Worm (Caenorhabditis elegans): ENCODE measurements around the gene npr-35.

DNA sequence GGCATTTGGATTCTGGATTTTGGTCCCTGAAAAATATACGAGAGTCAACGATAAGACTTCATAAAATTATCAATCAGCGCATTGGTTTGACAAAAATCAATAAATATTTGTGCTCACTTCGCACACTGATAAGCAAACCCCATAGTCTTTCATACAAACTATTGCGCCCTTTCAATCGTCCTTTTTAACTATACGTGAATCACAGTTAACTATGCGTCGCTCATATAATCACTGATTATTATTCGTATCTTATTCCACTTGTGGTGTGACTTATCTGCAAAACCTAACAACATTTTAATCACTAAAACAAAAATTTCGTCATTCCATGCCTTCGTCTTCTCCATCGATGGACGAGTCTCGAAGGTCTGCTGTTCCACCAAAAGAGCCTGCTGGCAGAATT is 32.8 kb upstream of the npr-35 start, which contains the start of gene nhr-8:
- TF ChIP-seq snpc-4 (tag; optimal IDR thresholded peaks at IDR 0.05) (no peak), egl-27 (tag; optimal IDR thresholded peaks at IDR 0.05) (no peak), unc-86 (tag; optimal IDR thresholded peaks at IDR 0.05) (no peak), lin-15B (tag; optimal IDR thresholded peaks at IDR 0.05) (no peak), ces-1 (GFP tag; optimal IDR thresholded peaks at IDR 0.05) (no peak), nhr-77 (tag; optimal IDR thresholded peaks at IDR 0.05) (no peak)

Data from whole organism, L1 larva.